Worm (Caenorhabditis elegans): ENCODE measurements around the gene fbxa-183.
A peak's percentile ranks its signal among the peaks of the same experiment; 100 is the strongest.

Gene fbxa-183

DNA sequence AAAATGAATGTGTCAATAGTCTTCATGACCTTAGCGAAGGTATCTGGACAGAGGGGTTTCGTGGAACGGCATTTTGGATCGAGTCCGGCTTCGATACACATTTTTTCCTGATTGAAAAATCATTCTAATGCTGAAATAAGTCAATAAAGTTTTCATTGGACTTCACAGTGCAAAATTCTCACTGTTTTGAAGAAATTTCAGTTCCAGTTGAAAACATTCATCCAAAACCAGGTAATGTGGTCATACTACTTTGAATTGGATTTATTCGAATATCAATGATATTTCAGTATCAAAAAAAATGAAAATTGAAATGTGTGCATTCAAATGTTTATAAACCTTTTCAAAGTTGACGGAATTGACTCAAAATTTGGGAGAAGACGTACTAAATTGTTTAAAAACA is 29.2 kb downstream of the fbxa-183 start, which contains the start of gene pgph-1:
TSS of gene pgph-1 (minus strand) at position 101 of the 400 bp plus-strand sequence.
- no peak for TF ChIP-seq alr-1 (tag; optimal IDR thresholded peaks at IDR 0.05)
- TF ChIP-seq nhr-12 (tag; optimal IDR thresholded peaks at IDR 0.05) = no peak
- TF ChIP-seq sma-9 (GFP tag; optimal IDR thresholded peaks at IDR 0.05) = no peak
- TF ChIP-seq sma-9 (tag; optimal IDR thresholded peaks at IDR 0.05) = no peak
- no peak for TF ChIP-seq lin-11 (tag; optimal IDR thresholded peaks at IDR 0.05)
- TF ChIP-seq ama-1 (optimal IDR thresholded peaks at IDR 0.05) = no peak
- no peak for TF ChIP-seq F13H6.1 (tag; optimal IDR thresholded peaks at IDR 0.05)
- no peak for TF ChIP-seq C34F6.9 (tag; optimal IDR thresholded peaks at IDR 0.05)

DNA sequence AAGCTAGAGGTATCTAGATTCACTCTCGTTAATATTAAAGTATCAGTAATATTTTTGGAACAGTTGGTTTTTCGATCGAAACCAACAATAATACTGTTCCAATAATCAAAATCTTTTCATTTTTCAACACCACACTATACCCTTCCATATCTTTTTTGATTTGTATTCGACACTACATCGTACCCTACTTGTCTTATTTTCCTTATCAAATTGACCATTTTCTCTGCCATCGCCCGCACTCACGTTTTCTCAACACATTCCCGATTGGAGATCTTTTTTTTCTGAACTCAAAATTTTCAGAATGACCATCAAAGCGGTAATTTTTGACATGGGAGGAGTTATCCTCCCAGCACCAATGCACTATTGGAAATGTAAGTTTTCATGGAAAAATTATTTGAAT is 35.1 kb downstream of the fbxa-183 start, which contains the start of gene acds-10:
TSS of gene acds-10 (plus strand) at position 301 of the 400 bp plus-strand sequence.
- TF ChIP-seq fos-1 (tag; optimal IDR thresholded peaks at IDR 0.05) (peak; percentile 6), lin-11 (tag; optimal IDR thresholded peaks at IDR 0.05) (no peak)

DNA sequence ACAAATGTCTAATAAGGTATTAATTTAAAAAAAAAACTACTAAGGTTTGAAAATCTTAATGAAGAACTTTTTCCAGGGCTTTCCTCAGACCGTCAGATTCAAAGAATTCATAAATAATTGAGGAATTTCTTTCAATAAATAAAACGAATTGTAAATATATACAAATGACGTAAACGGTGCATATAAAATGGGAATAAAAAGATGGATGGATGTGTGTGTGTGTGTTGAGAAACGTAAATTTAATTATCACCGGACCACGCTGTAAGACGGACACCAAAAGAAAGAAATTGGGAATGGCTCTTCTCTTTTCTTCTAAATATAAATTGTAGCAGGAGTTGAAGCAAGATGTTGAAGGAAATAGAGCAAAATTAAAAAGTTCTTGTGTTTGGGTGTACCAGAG is 36.4 kb downstream of the fbxa-183 start:
- TF ChIP-seq lin-11 (tag; optimal IDR thresholded peaks at IDR 0.05) = no peak
- no peak for TF ChIP-seq blmp-1 (tag; optimal IDR thresholded peaks at IDR 0.05; ENCODE audit: insufficient read depth)
- no peak for TF ChIP-seq nhr-23 (tag; optimal IDR thresholded peaks at IDR 0.05)
- no peak for TF ChIP-seq nhr-129 (tag; optimal IDR thresholded peaks at IDR 0.05)
- no peak for TF ChIP-seq ZK546.5 (tag; optimal IDR thresholded peaks at IDR 0.05)
- TF ChIP-seq egl-27 (tag; optimal IDR thresholded peaks at IDR 0.05) = no peak
- no peak for TF ChIP-seq nhr-6 (tag; optimal IDR thresholded peaks at IDR 0.05)
- no peak for TF ChIP-seq ztf-4 (tag; optimal IDR thresholded peaks at IDR 0.05)
- TF ChIP-seq nhr-77 (tag; optimal IDR thresholded peaks at IDR 0.05) = no peak
- no peak for TF ChIP-seq nhr-12 (tag; optimal IDR thresholded peaks at IDR 0.05)
- no peak for TF ChIP-seq ztf-11 (tag; optimal IDR thresholded peaks at IDR 0.05)
- TF ChIP-seq skn-1 (tag; optimal IDR thresholded peaks at IDR 0.05) = no peak
- no peak for TF ChIP-seq nhr-11 (tag; optimal IDR thresholded peaks at IDR 0.05)
- no peak for TF ChIP-seq nhr-10 (tag; optimal IDR thresholded peaks at IDR 0.05)
- TF ChIP-seq elt-3 (tag; optimal IDR thresholded peaks at IDR 0.05) = no peak
- no peak for TF ChIP-seq nhr-237 (tag; optimal IDR thresholded peaks at IDR 0.05)
- TF ChIP-seq R02D3.7 (tag; optimal IDR thresholded peaks at IDR 0.05) = no peak
- no peak for TF ChIP-seq sma-9 (GFP tag; optimal IDR thresholded peaks at IDR 0.05)
- no peak for TF ChIP-seq sma-9 (tag; optimal IDR thresholded peaks at IDR 0.05)
- TF ChIP-seq ceh-82 (tag; optimal IDR thresholded peaks at IDR 0.05) = no peak

DNA sequence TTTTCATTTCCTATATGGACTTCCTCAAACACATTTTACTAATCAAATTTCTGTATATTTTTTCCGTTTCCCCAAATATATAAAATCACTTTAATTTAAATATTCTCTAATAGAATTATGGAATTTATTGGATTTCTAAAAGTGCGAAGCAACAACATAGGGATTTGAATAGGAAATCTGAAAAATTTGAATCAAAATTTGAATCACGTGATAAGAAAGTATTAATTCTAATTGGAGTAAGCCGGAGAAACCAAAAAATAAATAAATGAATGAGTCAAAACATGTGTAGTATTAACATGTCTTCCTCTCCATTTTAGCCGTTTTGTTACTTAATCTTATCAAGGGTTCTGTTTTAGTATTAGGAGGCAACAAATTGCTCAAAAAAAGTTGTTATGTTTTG is 41.4 kb downstream of the fbxa-183 start:
- no peak for TF ChIP-seq lin-13 (GFP tag; optimal IDR thresholded peaks at IDR 0.05)
- TF ChIP-seq ZK546.5 (tag; optimal IDR thresholded peaks at IDR 0.05) = no peak
- no peak for TF ChIP-seq aly-2 (tag; optimal IDR thresholded peaks at IDR 0.05)
- no peak for TF ChIP-seq ztf-1 (GFP tag; conservative IDR thresholded peaks at IDR 0.05)
- TF ChIP-seq nhr-6 (tag; optimal IDR thresholded peaks at IDR 0.05) = no peak
- no peak for TF ChIP-seq Y55F3AM.14 (GFP tag; optimal IDR thresholded peaks at IDR 0.05)
- TF ChIP-seq lin-11 (tag; optimal IDR thresholded peaks at IDR 0.05) = no peak
- no peak for TF ChIP-seq ama-1 (optimal IDR thresholded peaks at IDR 0.05)
- no peak for TF ChIP-seq nhr-10 (tag; optimal IDR thresholded peaks at IDR 0.05)
- no peak for TF ChIP-seq unc-39 (tag; optimal IDR thresholded peaks at IDR 0.05)

DNA sequence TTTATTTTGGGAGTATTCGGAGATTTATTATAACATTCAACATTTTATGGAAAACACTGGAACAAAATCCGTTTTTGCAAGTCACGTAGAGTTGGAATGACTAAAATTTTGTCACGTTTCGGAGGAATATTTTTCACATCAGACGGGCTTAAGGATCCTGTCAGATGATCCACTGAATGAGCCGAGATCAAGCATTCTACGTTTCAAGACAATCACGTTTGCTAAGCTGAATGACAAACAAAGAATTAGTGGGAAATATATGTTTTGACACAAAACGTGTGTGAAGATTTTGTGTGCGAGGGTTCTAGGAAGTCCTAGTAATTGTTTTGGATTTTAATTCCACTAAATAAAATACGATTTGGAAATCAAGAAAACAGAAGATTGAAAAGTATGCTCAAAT is 43.1 kb downstream of the fbxa-183 start:
- TF ChIP-seq ZK546.5 (tag; optimal IDR thresholded peaks at IDR 0.05) (no peak), lin-13 (GFP tag; optimal IDR thresholded peaks at IDR 0.05) (no peak), ceh-82 (tag; optimal IDR thresholded peaks at IDR 0.05) (no peak), nhr-23 (tag; optimal IDR thresholded peaks at IDR 0.05) (no peak), lin-39 (tag; optimal IDR thresholded peaks at IDR 0.05) (no peak), Y55F3AM.14 (GFP tag; optimal IDR thresholded peaks at IDR 0.05) (no peak), F13H6.1 (tag; optimal IDR thresholded peaks at IDR 0.05) (no peak), ceh-16 (tag; optimal IDR thresholded peaks at IDR 0.05) (no peak), lin-11 (tag; optimal IDR thresholded peaks at IDR 0.05) (no peak), egl-27 (tag; optimal IDR thresholded peaks at IDR 0.05) (no peak), skn-1 (tag; optimal IDR thresholded peaks at IDR 0.05) (no peak), mdl-1 (tag; optimal IDR thresholded peaks at IDR 0.05) (no peak), nhr-77 (tag; optimal IDR thresholded peaks at IDR 0.05) (no peak), nhr-237 (tag; optimal IDR thresholded peaks at IDR 0.05) (no peak)

DNA sequence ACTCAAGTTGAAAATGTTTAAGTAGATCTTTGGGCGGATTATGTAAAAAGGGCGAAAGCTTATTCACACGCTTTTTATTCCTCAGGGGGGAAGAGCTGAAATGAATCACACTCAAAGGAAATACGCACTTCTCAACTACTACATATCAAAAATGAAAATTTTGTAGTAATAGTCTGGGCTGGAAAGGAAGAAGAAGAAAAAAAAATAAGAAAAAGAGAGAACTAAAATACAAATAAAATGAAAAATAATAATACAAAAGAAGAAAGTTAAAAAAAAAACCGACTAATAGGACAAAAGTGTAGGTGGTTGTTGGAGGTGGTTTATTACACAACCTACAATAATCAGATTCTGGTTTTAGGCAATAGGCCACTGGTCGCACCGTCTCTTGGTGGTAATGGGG is 46.5 kb downstream of the fbxa-183 start, which contains the start of gene K09H11.6:
TSS of gene K09H11.6 (minus strand) at position 101 of the 400 bp plus-strand sequence.
- no peak for TF ChIP-seq blmp-1 (tag; optimal IDR thresholded peaks at IDR 0.05; ENCODE audit: insufficient read depth)
- TF ChIP-seq ztf-1 (GFP tag; conservative IDR thresholded peaks at IDR 0.05) = no peak
- no peak for TF ChIP-seq mdl-1 (tag; optimal IDR thresholded peaks at IDR 0.05)
- TF ChIP-seq elt-3 (tag; optimal IDR thresholded peaks at IDR 0.05) = no peak
- no peak for TF ChIP-seq sma-9 (GFP tag; optimal IDR thresholded peaks at IDR 0.05)
- no peak for TF ChIP-seq sma-9 (tag; optimal IDR thresholded peaks at IDR 0.05)
- no peak for TF ChIP-seq crh-2 (tag; optimal IDR thresholded peaks at IDR 0.05)
- TF ChIP-seq nhr-237 (tag; optimal IDR thresholded peaks at IDR 0.05) = no peak
- TF ChIP-seq lsy-2 (tag; optimal IDR thresholded peaks at IDR 0.05) = no peak
- TF ChIP-seq unc-55 (GFP tag; optimal IDR thresholded peaks at IDR 0.05) = no peak
- TF ChIP-seq gmeb-1 (tag; optimal IDR thresholded peaks at IDR 0.05) = no peak
- no peak for TF ChIP-seq nhr-25 (tag; optimal IDR thresholded peaks at IDR 0.05)
- TF ChIP-seq C34F6.9 (tag; optimal IDR thresholded peaks at IDR 0.05) = no peak
- TF ChIP-seq nhr-6 (tag; optimal IDR thresholded peaks at IDR 0.05) = no peak
- no peak for TF ChIP-seq ztf-4 (tag; optimal IDR thresholded peaks at IDR 0.05)
- no peak for TF ChIP-seq nhr-11 (tag; optimal IDR thresholded peaks at IDR 0.05)
